Fruit fly (Drosophila melanogaster) whole organism, larva: ENCODE results near the gene CG17242.

Source experiments
- noc ChIP-seq: fragments of 200-800 bp; sonication (Bioruptor generic); optimal IDR thresholded peaks from 3 replicates; lab custom pipeline; 2019; ENCODE audit warnings: missing biosample characterization, mild to moderate bottlenecking, missing genetic modification characterization, moderate library complexity

Gene CG17242

DNA sequence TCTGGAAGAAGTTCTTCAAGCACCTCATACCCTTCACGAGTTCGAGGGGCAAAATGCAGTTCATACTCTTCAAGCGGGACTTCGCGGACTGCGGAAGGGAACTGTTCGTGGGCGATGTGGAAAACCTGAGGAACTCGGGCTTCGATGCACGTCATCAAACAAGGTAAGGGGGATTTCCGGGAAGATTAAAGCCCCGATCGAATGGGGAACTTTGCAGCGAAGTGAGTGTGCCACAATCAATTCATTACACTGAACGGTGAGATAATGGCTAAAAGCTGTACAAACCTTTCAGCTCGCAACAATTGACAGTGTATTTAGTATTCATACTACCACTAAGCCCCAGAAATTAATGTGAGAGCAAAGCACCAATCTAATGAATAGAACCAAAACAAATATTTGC, 26.2 kb downstream of the CG17242 start:
- no peak for TF ChIP-seq noc (tag; lab: Kevin White, UChicago)

DNA sequence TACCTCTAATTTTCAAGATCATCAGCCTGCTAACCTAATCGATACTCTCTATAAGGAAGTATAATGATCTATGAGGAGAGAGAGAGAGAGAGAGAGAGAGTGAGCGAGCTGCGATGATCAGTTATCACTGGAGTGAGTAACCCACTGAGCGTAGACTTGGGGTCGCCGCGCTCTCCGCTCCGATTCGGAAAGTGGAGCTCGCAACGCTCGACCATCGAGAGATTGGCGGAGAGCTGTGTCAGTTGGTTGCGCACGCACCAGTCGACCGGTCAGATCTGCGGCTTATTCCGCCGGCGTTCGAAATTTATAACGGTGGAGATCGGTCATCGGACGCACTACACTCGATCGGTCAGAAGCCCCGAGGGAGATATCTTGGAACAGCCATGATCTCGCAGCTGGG, 26.8 kb downstream of the CG17242 start, which contains the start of gene CG4267:
Gene CG4267 (plus strand): TSS at position 240 of the 400 bp plus-strand sequence.
- no peak for TF ChIP-seq noc (tag; lab: Kevin White, UChicago)

dm6 chr2L:2240493-2240892, 28.4 kb downstream of the CG17242 start, which contains the start of gene Tengl1:
Tengl1 (minus strand) TSS chr2L:2240593.
- no peak for TF ChIP-seq noc (tag; lab: Kevin White, UChicago)

- TF ChIP-seq noc (tag; lab: Kevin White, UChicago), result no peak
Measured at dm6 chr2L:2239284-2239683, 29.7 kb downstream of the CG17242 start, which contains the start of gene Tengl2. Tengl2 (minus strand) TSS chr2L:2239384.

DNA sequence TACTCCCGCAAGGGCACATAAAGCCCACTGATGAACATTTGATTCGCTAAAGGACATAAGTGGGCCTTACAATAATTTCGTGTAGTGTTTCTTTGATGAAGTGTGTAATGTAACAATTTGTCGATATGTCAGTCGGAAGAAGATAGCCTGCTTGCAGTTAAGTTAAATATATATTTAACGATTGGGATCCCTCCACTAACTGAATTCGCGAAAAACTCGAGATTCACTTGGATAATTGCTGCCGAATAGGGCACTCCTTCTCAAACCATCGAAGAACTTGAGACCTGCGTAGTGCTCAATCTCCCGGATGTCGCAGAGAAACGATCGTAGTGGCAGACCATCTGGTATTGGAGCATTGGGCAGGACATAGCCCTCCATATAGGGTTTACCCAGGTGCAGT, 30.8 kb downstream of the CG17242 start, which contains the start of gene Tengl3:
Gene Tengl3 (minus strand): TSS at position 101 of the 400 bp plus-strand sequence.
- TF ChIP-seq noc (tag; lab: Kevin White, UChicago), result no peak

DNA sequence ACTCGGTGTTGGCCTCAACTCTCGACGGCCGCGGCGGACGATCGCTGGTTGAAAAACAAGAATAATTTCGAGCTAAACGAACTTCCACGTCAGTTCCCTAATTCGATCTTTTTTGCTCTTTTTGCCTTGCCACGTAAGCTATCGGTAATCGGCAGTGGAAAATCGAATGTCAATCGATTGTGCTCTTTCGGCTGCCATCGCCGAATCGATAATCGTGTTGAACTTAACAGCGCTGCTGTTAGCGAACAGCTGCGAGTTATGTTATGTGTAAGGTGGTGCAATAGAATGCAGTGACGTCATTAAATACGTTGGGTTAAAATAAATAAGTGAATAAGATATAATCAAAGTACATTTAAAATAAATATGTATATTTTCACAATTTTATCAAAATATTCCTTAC, 32.2 kb downstream of the CG17242 start, which contains the start of gene Sec24CD:
Gene Sec24CD (minus strand): TSS at position 123 of the 400 bp plus-strand sequence.
- TF ChIP-seq noc (tag; lab: Kevin White, UChicago), result no peak

- TF ChIP-seq noc (tag; lab: Kevin White, UChicago), result peak; percentile 7
Measured at dm6 chr2L:2228179-2228849, 40.6 kb downstream of the CG17242 start.

DNA sequence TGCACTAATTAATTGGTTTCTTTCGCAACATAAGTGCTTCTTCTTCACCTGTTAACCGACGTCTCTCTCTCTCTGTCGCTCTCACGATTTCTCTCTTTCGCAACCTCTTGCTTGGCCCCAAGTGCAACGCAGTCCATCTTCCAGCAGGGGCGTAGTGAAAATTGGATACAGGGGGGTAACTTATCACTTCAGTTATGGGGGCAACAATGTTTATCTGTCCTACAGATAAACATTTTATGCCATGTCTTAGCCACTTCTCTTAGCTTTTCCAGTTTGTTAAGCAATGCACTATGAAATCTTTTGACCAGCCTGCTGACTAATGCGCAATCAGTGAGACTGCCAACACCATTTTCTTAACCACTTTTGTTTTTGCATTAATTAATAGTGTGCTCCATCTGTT, 41.6 kb downstream of the CG17242 start:
- TF ChIP-seq noc (tag; lab: Kevin White, UChicago), result peak; percentile 12

DNA sequence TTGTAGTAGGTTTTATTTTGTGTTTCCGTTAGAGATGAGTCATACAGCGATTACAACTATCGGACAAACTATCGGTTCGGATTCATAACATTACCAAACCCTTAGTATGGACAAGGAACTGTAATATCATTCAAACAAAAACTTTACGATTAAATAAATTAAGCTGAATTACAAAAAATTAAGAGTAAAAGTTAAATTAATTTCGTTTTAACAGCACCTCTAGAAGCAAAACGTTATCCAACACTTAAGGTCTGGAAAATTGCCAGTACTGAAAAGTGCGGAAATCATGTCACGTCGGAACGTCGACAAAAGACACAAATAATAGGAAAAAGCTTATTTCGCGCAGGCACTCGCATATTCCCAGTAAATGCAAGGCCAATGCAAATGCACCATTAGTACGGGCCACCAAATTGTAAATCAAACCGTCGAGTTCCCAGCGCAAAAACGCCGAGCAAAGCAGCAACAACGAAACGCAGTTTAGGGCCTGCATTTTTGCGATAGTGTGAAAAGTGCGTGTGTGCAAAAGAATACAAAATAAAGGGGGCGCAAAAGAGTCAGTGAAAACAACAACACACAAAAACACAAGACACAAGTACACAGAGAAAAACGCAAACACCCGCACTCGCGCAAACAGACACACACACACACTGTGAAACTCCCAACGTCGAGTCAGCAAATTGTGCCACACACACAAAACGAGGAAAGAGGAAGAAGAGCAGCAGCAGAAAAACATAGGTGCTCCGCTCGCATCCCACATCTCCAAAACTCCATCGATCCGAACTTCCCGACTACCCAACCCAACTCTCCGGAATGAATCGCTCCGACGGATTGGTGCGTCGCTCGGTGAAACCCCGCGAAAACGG, 42.5 kb downstream of the CG17242 start, which contains the start of the genes CG15387 and sau:
Gene CG15387 (minus strand): TSS at position 36 of the 863 bp plus-strand sequence.
Gene sau (plus strand): TSS at position 84 of the 863 bp plus-strand sequence.
- TF ChIP-seq noc (tag; lab: Kevin White, UChicago), result peak; percentile 88

- TF ChIP-seq noc (tag; lab: Kevin White, UChicago), result no peak
Measured at dm6 chr2L:2222377-2222776, 46.6 kb downstream of the CG17242 start.

DNA sequence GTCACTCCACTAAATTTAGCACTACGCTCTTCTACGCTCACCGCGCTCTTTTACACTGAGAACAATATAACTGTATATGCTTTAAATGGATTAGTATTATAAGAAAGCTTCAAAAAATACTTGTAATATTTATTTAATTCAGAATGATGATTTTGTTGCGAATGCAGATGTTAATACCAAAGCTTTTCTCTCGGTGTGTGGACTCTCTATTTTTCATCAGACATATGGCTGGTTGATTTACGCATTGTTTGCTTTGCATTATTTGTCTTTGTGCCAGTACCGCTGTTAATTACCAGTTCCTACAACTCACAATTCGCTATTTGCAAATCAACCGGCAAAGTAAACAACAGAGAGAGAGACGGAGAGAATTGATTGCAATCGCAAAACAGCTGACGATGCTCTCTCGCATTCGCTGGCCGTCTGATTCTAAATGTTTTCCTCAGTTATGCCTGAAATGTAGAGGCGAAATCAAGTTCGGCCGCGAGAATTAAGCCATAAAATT, 47.2 kb downstream of the CG17242 start:
- TF ChIP-seq noc (tag; lab: Kevin White, UChicago), result peak; percentile 100

dm6 chr2L:2220573-2221332, 48.2 kb downstream of the CG17242 start, which contains the start of gene papi:
papi (plus strand) TSS chr2L:2220748.
- TF ChIP-seq noc (tag; lab: Kevin White, UChicago), result peak; percentile 41
